Worm (Caenorhabditis elegans): ENCODE measurements around the gene F59E11.6.

The F59E11.6 gene

DNA sequence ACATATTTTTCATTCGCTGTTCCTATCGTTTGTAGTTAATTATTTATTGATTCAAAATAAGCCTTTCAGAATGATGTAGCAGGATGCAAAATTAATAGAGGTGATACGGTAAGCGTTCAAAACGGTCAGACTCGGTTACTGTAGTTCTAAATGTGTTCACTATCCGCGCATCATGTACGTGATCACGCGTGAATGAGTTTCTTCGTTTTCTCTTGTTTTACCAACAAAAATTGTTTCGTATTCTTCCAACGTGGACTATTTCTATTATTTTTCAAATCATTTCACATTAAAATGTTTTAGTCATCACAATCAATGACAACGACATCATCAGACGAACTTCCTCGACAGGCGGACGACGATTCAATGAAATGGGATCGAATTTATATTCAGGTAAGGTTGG, 44.1 kb upstream of the F59E11.6 start, which contains the start of gene gck-1:
gck-1 (plus strand) TSS at position 301 of the 400 bp plus-strand sequence.
- TF ChIP-seq lin-11 (tag; optimal IDR thresholded peaks at IDR 0.05) (no peak), nhr-11 (tag; optimal IDR thresholded peaks at IDR 0.05) (no peak), mdl-1 (tag; optimal IDR thresholded peaks at IDR 0.05) (no peak), ztf-1 (GFP tag; conservative IDR thresholded peaks at IDR 0.05) (no peak), snpc-4 (tag; optimal IDR thresholded peaks at IDR 0.05) (no peak), R02D3.7 (tag; optimal IDR thresholded peaks at IDR 0.05) (no peak), alr-1 (tag; optimal IDR thresholded peaks at IDR 0.05) (no peak), blmp-1 (tag; optimal IDR thresholded peaks at IDR 0.05; ENCODE audit: insufficient read depth) (no peak), nhr-12 (tag; optimal IDR thresholded peaks at IDR 0.05) (no peak), nhr-129 (tag; optimal IDR thresholded peaks at IDR 0.05) (no peak), F13H6.1 (tag; optimal IDR thresholded peaks at IDR 0.05) (no peak), ztf-11 (tag; optimal IDR thresholded peaks at IDR 0.05) (no peak), aly-2 (tag; optimal IDR thresholded peaks at IDR 0.05) (no peak), peb-1 (tag; optimal IDR thresholded peaks at IDR 0.05) (no peak)

DNA sequence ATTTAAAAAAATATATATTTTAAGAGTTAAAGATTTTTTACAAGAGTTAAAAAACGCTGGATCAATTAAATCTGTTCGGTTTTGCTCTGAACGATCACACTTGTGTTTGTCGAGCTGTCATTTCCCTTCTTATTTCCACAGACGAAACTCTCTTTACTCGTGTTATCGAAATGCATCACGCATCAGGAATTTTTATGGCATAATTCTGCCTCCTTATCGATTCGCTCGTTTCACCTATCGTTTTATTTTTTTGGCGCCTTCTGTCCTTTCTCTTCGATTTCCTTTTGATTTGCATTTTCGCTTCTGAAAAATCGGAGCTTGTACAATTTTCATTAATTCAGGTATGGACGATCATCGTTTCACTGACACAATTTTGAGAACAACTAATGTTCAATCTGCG, 43.2 kb upstream of the F59E11.6 start:
- no peak for TF ChIP-seq gmeb-1 (tag; optimal IDR thresholded peaks at IDR 0.05)
- TF ChIP-seq ztf-11 (tag; optimal IDR thresholded peaks at IDR 0.05): no peak
- peak; percentile 66 for TF ChIP-seq fos-1 (tag; optimal IDR thresholded peaks at IDR 0.05)
- TF ChIP-seq aly-2 (tag; optimal IDR thresholded peaks at IDR 0.05): no peak
- no peak for TF ChIP-seq mdl-1 (tag; optimal IDR thresholded peaks at IDR 0.05)
- no peak for TF ChIP-seq C34F6.9 (tag; optimal IDR thresholded peaks at IDR 0.05)
- no peak for TF ChIP-seq nhr-10 (tag; optimal IDR thresholded peaks at IDR 0.05)
- TF ChIP-seq sma-3 (GFP tag; optimal IDR thresholded peaks at IDR 0.05): no peak

DNA sequence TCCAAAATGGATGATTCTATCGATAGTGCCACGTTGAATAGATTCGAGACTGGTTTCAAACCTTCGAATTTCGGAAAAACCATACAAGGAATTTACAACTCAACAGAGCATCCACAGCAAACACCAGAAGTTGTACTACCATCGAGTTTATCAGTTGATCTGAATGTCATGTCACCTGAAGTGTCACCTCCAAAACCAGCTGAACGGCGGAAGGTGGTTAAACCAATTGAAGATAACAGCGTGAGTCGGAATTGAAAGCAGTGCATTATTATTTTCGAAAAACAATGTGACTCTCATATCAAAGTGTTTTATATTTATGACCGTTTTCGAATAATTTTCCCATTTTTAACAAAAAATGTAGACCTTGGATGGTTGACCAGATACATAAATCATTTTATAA, 42.6 kb upstream of the F59E11.6 start:
- TF ChIP-seq nhr-77 (tag; optimal IDR thresholded peaks at IDR 0.05) (no peak), dmd-4 (tag; optimal IDR thresholded peaks at IDR 0.05) (no peak), nhr-6 (tag; optimal IDR thresholded peaks at IDR 0.05) (no peak), nhr-237 (tag; optimal IDR thresholded peaks at IDR 0.05) (no peak), sma-9 (GFP tag; optimal IDR thresholded peaks at IDR 0.05) (no peak), sma-9 (tag; optimal IDR thresholded peaks at IDR 0.05) (no peak), zag-1 (tag; optimal IDR thresholded peaks at IDR 0.05) (no peak), C34F6.9 (tag; optimal IDR thresholded peaks at IDR 0.05) (no peak), fos-1 (tag; optimal IDR thresholded peaks at IDR 0.05) (no peak), nhr-11 (tag; optimal IDR thresholded peaks at IDR 0.05) (no peak), F13H6.1 (tag; optimal IDR thresholded peaks at IDR 0.05) (no peak), sma-3 (GFP tag; optimal IDR thresholded peaks at IDR 0.05) (no peak), crh-2 (tag; optimal IDR thresholded peaks at IDR 0.05) (no peak)

DNA sequence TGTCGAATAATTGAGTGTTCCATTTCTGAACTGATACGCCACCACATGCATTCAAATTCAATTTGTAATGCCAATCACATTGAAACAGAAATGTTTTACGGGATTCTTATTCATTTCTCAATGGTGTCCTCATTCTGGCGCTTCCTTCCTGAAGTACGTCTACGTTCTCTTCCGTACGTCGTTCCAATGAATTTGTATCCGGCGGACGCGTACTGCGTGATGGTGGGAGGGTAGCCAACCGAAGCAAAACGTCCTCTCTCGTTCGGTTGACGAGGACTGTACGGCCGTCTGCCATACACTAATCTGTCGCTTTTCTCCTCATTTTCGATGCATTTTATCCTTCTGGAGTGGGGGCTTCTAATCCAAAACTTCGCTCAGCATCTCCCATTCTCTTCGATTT, 41.7 kb upstream of the F59E11.6 start:
- no peak for TF ChIP-seq mdl-1 (tag; optimal IDR thresholded peaks at IDR 0.05)
- TF ChIP-seq lin-11 (tag; optimal IDR thresholded peaks at IDR 0.05): no peak
- no peak for TF ChIP-seq zag-1 (tag; optimal IDR thresholded peaks at IDR 0.05)
- TF ChIP-seq elt-3 (tag; optimal IDR thresholded peaks at IDR 0.05): no peak
- TF ChIP-seq sma-9 (GFP tag; optimal IDR thresholded peaks at IDR 0.05): no peak
- TF ChIP-seq sma-9 (tag; optimal IDR thresholded peaks at IDR 0.05): no peak
- no peak for TF ChIP-seq nhr-6 (tag; optimal IDR thresholded peaks at IDR 0.05)
- TF ChIP-seq mbf-1 (tag; optimal IDR thresholded peaks at IDR 0.05): no peak

DNA sequence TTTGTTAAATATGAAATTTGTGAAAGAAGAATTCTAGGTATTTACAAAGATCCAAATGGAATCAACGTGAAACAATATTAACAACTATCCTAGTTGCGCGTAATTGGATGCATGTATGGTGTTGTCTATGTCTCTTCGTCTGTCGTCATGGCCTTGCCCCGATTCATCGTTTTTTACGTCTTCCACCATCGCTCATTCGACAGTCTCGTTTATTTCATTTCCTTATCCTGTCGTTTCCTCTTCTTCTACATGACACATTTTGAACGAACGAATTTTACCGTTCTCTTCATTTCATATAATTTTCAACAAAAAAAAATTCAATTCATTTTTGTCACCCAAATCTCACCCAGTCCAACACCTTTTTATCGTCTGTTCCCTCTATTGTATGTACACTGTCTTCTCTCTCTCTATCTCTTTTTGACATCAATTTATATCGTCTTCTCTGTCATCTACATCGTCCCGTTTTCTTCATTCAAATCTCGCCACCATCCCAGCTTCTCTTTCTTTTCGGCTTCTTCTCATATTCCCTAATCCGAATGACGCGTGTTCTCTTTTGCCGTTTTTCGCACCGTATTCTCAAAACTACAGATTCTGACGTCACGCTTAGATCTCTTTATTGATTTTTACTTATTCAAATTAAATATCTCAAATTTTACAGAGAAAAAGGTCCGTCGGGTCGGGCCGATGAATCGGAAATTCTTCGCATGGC, 35.0 kb upstream of the F59E11.6 start, which contains the start of gene ttc-17:
ttc-17 (plus strand) TSS at position 659 of the 709 bp plus-strand sequence.
- TF ChIP-seq nhr-11 (tag; optimal IDR thresholded peaks at IDR 0.05) (no peak), elt-1 (tag; optimal IDR thresholded peaks at IDR 0.05) (no peak), sma-3 (GFP tag; optimal IDR thresholded peaks at IDR 0.05) (no peak)

DNA sequence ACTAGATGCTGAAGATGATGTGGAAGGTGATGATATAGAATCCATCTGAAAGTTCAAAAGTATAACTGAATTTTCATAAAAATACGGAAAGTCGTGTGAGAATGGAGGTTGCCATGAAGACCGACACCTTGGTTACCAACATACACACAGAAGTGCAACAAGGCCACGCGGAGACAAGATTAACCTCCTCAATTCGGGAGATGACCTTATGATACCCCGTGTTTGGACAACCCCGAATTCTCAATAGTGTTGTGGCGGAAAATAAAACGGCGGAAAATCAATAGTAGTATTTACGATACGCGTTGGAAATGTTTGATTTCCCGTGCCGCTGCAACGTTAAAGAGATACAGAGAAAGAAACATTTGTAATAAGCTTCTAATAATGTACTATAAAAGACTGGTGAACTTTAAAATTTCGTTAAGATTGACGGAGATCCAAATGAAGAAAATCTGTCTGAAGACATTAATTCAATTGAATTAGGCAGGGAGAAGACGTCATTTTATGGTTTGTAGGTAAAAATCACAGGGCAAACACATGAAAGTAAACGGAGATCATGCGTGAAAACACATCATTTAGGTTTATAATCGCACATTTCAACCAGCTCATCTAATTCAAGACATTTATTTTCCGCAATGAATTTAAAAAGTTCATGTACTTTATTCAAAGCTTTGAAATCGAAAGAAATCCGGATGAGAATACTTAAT, 27.4 kb upstream of the F59E11.6 start, which contains the start of gene nhr-44:
nhr-44 (minus strand) TSS at position 51 of the 704 bp plus-strand sequence.
- TF ChIP-seq Y55F3AM.14 (GFP tag; optimal IDR thresholded peaks at IDR 0.05): no peak
- TF ChIP-seq nhr-6 (tag; optimal IDR thresholded peaks at IDR 0.05): no peak
- TF ChIP-seq ztf-1 (GFP tag; conservative IDR thresholded peaks at IDR 0.05): no peak
- TF ChIP-seq R02D3.7 (tag; optimal IDR thresholded peaks at IDR 0.05): no peak
- no peak for TF ChIP-seq nhr-21 (tag; optimal IDR thresholded peaks at IDR 0.05)
- no peak for TF ChIP-seq aly-2 (tag; optimal IDR thresholded peaks at IDR 0.05)
- peak; percentile 14 for TF ChIP-seq fos-1 (tag; optimal IDR thresholded peaks at IDR 0.05)
- peak in 1 of 2 experiments; percentile 4 for TF ChIP-seq lsy-2 (tag; optimal IDR thresholded peaks at IDR 0.05)
- TF ChIP-seq nhr-25 (tag; optimal IDR thresholded peaks at IDR 0.05): peak; percentile 43
- peak; percentile 15 for TF ChIP-seq sma-9 (GFP tag; optimal IDR thresholded peaks at IDR 0.05)
- no peak for TF ChIP-seq sma-9 (tag; optimal IDR thresholded peaks at IDR 0.05)
- TF ChIP-seq unc-55 (GFP tag; optimal IDR thresholded peaks at IDR 0.05): no peak
- TF ChIP-seq mab-5 (tag; optimal IDR thresholded peaks at IDR 0.05): no peak
- TF ChIP-seq snpc-4 (tag; optimal IDR thresholded peaks at IDR 0.05): no peak
- no peak for TF ChIP-seq gmeb-1 (tag; optimal IDR thresholded peaks at IDR 0.05)
- no peak for TF ChIP-seq unc-39 (tag; optimal IDR thresholded peaks at IDR 0.05)
- TF ChIP-seq mbf-1 (tag; optimal IDR thresholded peaks at IDR 0.05): no peak
- no peak for TF ChIP-seq egl-27 (tag; optimal IDR thresholded peaks at IDR 0.05)
- TF ChIP-seq dmd-4 (tag; optimal IDR thresholded peaks at IDR 0.05): no peak
- TF ChIP-seq blmp-1 (tag; optimal IDR thresholded peaks at IDR 0.05; ENCODE audit: insufficient read depth): no peak
- TF ChIP-seq skn-1 (tag; optimal IDR thresholded peaks at IDR 0.05): no peak
